Fruit fly (Drosophila melanogaster) whole organism, embryonic: ENCODE results near the gene Cpsf5.

Experiments used
- B-H2 ChIP-seq: fragments of 200-800 bp; sonication (Bioruptor generic); optimal IDR thresholded peaks from 2 replicates; lab custom pipeline; 2018; ENCODE audit warnings: missing biosample characterization, mild to moderate bottlenecking, missing genetic modification characterization
- BtbVII ChIP-seq: fragments of 200-800 bp; sonication (Bioruptor generic); optimal IDR thresholded peaks from 3 replicates; lab custom pipeline; 2017; ENCODE audit warnings: missing biosample characterization, mild to moderate bottlenecking, missing genetic modification characterization
- CG10543 ChIP-seq: fragments of 200-800 bp; sonication (Bioruptor generic); optimal IDR thresholded peaks from 3 replicates; lab custom pipeline; 2017; ENCODE audit warnings: missing biosample characterization, mild to moderate bottlenecking, missing genetic modification characterization, moderate library complexity
- CG11085 ChIP-seq: fragments of 200-800 bp; sonication (Bioruptor generic); IDR thresholded peaks from 2 replicates; pipeline ENCODE4 v1.3.6; 2022; ENCODE audit warnings: missing biosample characterization, missing genetic modification characterization
- CG11398 ChIP-seq: fragments of 200-800 bp; sonication (Bioruptor generic); optimal IDR thresholded peaks from 2 replicates; lab custom pipeline; 2016; ENCODE audit warnings: missing biosample characterization, missing genetic modification characterization
- CG12942 ChIP-seq: fragments of 200-800 bp; sonication (Bioruptor generic); optimal IDR thresholded peaks from 3 replicates; lab custom pipeline; 2016; ENCODE audit warnings: missing biosample characterization, missing genetic modification characterization
- CG13424 ChIP-seq: fragments of 200-800 bp; sonication (Bioruptor generic); optimal IDR thresholded peaks from 2 replicates; lab custom pipeline; 2019; ENCODE audit warnings: missing biosample characterization, mild to moderate bottlenecking, missing genetic modification characterization, moderate library complexity
- CG14667 ChIP-seq: fragments of 200-800 bp; sonication (Bioruptor generic); IDR thresholded peaks from 2 replicates; pipeline ENCODE4 v1.3.6; 2022; ENCODE audit warnings: missing biosample characterization, missing genetic modification characterization
- CG14965 ChIP-seq: fragments of 200-800 bp; sonication (Bioruptor generic); optimal IDR thresholded peaks from 2 replicates; lab custom pipeline; 2016; ENCODE audit warnings: missing biosample characterization, missing genetic modification characterization, borderline replicate concordance
- CG15479 ChIP-seq: fragments of 200-800 bp; sonication (Bioruptor generic); optimal IDR thresholded peaks from 3 replicates; lab custom pipeline; 2019; ENCODE audit warnings: missing biosample characterization, mild to moderate bottlenecking, missing genetic modification characterization, moderate library complexity
- CG17802 ChIP-seq: fragments of 200-800 bp; sonication (Bioruptor generic); optimal IDR thresholded peaks from 2 replicates; lab custom pipeline; 2018; ENCODE audit warnings: missing biosample characterization, mild to moderate bottlenecking, missing genetic modification characterization, moderate library complexity
- CG18764 ChIP-seq: fragments of 200-800 bp; sonication (Bioruptor generic); optimal IDR thresholded peaks from 3 replicates; lab custom pipeline; 2016; ENCODE audit warnings: missing biosample characterization, missing genetic modification characterization
- CG31224 ChIP-seq: fragments of 200-800 bp; sonication (Bioruptor generic); IDR thresholded peaks from 2 replicates; pipeline ENCODE4 v1.3.6; 2022; ENCODE audit warnings: missing biosample characterization, missing genetic modification characterization
- CG3407 ChIP-seq: fragments of 200-800 bp; sonication (Bioruptor generic); optimal IDR thresholded peaks from 2 replicates; lab custom pipeline; 2018; ENCODE audit warnings: missing biosample characterization, mild to moderate bottlenecking, missing genetic modification characterization
- CG3726 ChIP-seq: fragments of 200-800 bp; sonication (Bioruptor generic); IDR thresholded peaks from 3 replicates; pipeline ENCODE4, ENCODE4 v1.3.6; 2022; ENCODE audit warnings: missing biosample characterization, missing genetic modification characterization
- CG3838 ChIP-seq: fragments of 200-800 bp; sonication (Bioruptor generic); optimal IDR thresholded peaks from 3 replicates; lab custom pipeline; 2016; ENCODE audit warnings: missing biosample characterization, missing genetic modification characterization
- CG3995 ChIP-seq: fragments of 200-800 bp; sonication (Bioruptor generic); optimal IDR thresholded peaks from 3 replicates; lab custom pipeline; 2016; ENCODE audit warnings: missing biosample characterization, missing genetic modification characterization
- CG5953 ChIP-seq: fragments of 200-800 bp; sonication (Bioruptor generic); IDR thresholded peaks from 2 replicates; pipeline ENCODE4 v1.3.6; 2022; ENCODE audit warnings: missing biosample characterization, missing genetic modification characterization
- CG6254 ChIP-seq: fragments of 200-800 bp; sonication (Bioruptor generic); optimal IDR thresholded peaks from 3 replicates; lab custom pipeline; 2017; ENCODE audit warnings: mild to moderate bottlenecking, missing biosample characterization, missing genetic modification reagents, missing genetic modification characterization
- CG6765 ChIP-seq: fragments of 200-800 bp; sonication (Bioruptor generic); optimal IDR thresholded peaks from 3 replicates; lab custom pipeline; 2017; ENCODE audit warnings: missing biosample characterization, mild to moderate bottlenecking, missing genetic modification characterization
- CG8089 ChIP-seq: fragments of 200-800 bp; sonication (Bioruptor generic); optimal IDR thresholded peaks from 3 replicates; lab custom pipeline; 2016; ENCODE audit warnings: missing biosample characterization, missing genetic modification characterization
- CG9727 ChIP-seq: fragments of 200-800 bp; sonication (Bioruptor generic); optimal IDR thresholded peaks from 3 replicates; lab custom pipeline; 2017; ENCODE audit warnings: missing biosample characterization, mild to moderate bottlenecking, missing genetic modification characterization
- CG9817 ChIP-seq: fragments of 200-800 bp; sonication (Bioruptor generic); optimal IDR thresholded peaks from 2 replicates; lab custom pipeline; 2018; ENCODE audit warnings: missing biosample characterization, mild to moderate bottlenecking, missing genetic modification characterization, moderate library complexity
- Deaf1 ChIP-seq: fragments of 200-800 bp; optimal IDR thresholded peaks from 3 replicates; lab custom pipeline; 2019; ENCODE audit warnings: missing biosample characterization, mild to moderate bottlenecking, missing genetic modification characterization, moderate library complexity
- Dp ChIP-seq: fragments of 200-800 bp; sonication (Bioruptor generic); optimal IDR thresholded peaks from 2 replicates; lab custom pipeline; 2018; ENCODE audit warnings: missing biosample characterization, mild to moderate bottlenecking, missing genetic modification characterization, moderate library complexity
- E2f1 ChIP-seq: fragments of 200-800 bp; sonication (Bioruptor generic); IDR thresholded peaks from 2 replicates; pipeline ENCODE4 v1.3.6; 2022; ENCODE audit warnings: missing biosample characterization, missing genetic modification characterization
- E2f2 ChIP-seq: fragments of 200-800 bp; sonication (Bioruptor generic); IDR thresholded peaks from 2 replicates; pipeline ENCODE4 v1.3.6; 2022; ENCODE audit warnings: missing biosample characterization, missing genetic modification characterization
- ERR ChIP-seq: fragments of 200-800 bp; sonication (Bioruptor generic); optimal IDR thresholded peaks from 2 replicates; lab custom pipeline; 2016; ENCODE audit warnings: missing biosample characterization, missing genetic modification characterization
- Ets97D ChIP-seq: fragments of 200-800 bp; sonication (Bioruptor generic); optimal IDR thresholded peaks from 3 replicates; lab custom pipeline; 2016; ENCODE audit warnings: missing biosample characterization, missing genetic modification characterization
- HHEX ChIP-seq: fragments of 200-800 bp; sonication (Bioruptor generic); optimal IDR thresholded peaks from 3 replicates; lab custom pipeline; 2017; ENCODE audit warnings: missing biosample characterization, mild to moderate bottlenecking, missing genetic modification characterization, missing genetic modification reagents
- MESR4 ChIP-seq: fragments of 200-800 bp; sonication (Bioruptor generic); optimal IDR thresholded peaks from 2 replicates; lab custom pipeline; 2018; ENCODE audit warnings: missing biosample characterization, mild to moderate bottlenecking, missing genetic modification characterization, moderate library complexity
- Mad ChIP-seq: fragments of 200-800 bp; sonication (Bioruptor generic); optimal IDR thresholded peaks from 2 replicates; lab custom pipeline; 2016; ENCODE audit warnings: missing biosample characterization, missing genetic modification characterization
- Myb ChIP-seq: fragments of 200-800 bp; sonication (Bioruptor generic); optimal IDR thresholded peaks from 2 replicates; lab custom pipeline; 2016; ENCODE audit warnings: missing biosample characterization, missing genetic modification characterization
- NK7.1 ChIP-seq: fragments of 200-800 bp; sonication (Bioruptor generic); optimal IDR thresholded peaks from 3 replicates; lab custom pipeline; 2016; ENCODE audit warnings: missing biosample characterization, missing genetic modification characterization
- Pdp1 ChIP-seq, 2 experiments: fragments of 200-800 bp; sonication (Bioruptor generic); optimal IDR thresholded peaks; 3 replicates each; lab custom pipeline; 2016; ENCODE audit warnings: missing biosample characterization in 2 of 2, missing genetic modification characterization in 2 of 2, mild to moderate bottlenecking in 1 of 2, moderate library complexity in 1 of 2
- Ptx1 ChIP-seq: fragments of 200-800 bp; sonication (Bioruptor generic); IDR thresholded peaks from 2 replicates; pipeline ENCODE4 v1.3.6; 2022; ENCODE audit warnings: missing biosample characterization, missing genetic modification characterization
- Sox102F ChIP-seq: fragments of 200-800 bp; sonication (Bioruptor generic); optimal IDR thresholded peaks from 2 replicates; lab custom pipeline; 2018; ENCODE audit warnings: missing biosample characterization, mild to moderate bottlenecking, missing genetic modification characterization, moderate library complexity
- Sry-δ ChIP-seq: fragments of 200-800 bp; sonication (Bioruptor generic); optimal IDR thresholded peaks from 2 replicates; lab custom pipeline; 2016; ENCODE audit warnings: missing biosample characterization, missing genetic modification characterization
- cwo ChIP-seq: fragments of 200-800 bp; sonication (Bioruptor generic); optimal IDR thresholded peaks from 3 replicates; lab custom pipeline; 2017; ENCODE audit warnings: missing biosample characterization, missing genetic modification characterization, mild to moderate bottlenecking, moderate library complexity, missing genetic modification reagents
- dmrt99B ChIP-seq: fragments of 200-800 bp; sonication (Bioruptor generic); optimal IDR thresholded peaks from 2 replicates; lab custom pipeline; 2018; ENCODE audit warnings: missing biosample characterization, mild to moderate bottlenecking, missing genetic modification characterization, moderate library complexity
- fd64A ChIP-seq: fragments of 200-800 bp; sonication (Bioruptor generic); optimal IDR thresholded peaks from 3 replicates; lab custom pipeline; 2018; ENCODE audit warnings: missing biosample characterization, mild to moderate bottlenecking, missing genetic modification characterization
- gro ChIP-seq: fragments of 200-800 bp; sonication (Bioruptor generic); optimal IDR thresholded peaks from 2 replicates; lab custom pipeline; 2016; ENCODE audit warnings: missing biosample characterization, missing genetic modification characterization
- kah ChIP-seq: fragments of 200-800 bp; sonication (Bioruptor generic); optimal IDR thresholded peaks from 2 replicates; lab custom pipeline; 2018; ENCODE audit warnings: missing biosample characterization, mild to moderate bottlenecking, missing genetic modification characterization
- kay ChIP-seq: fragments of 200-800 bp; sonication (Bioruptor generic); optimal IDR thresholded peaks from 2 replicates; lab custom pipeline; 2016; ENCODE audit warnings: missing biosample characterization, missing genetic modification characterization
- odd ChIP-seq: fragments of 200-800 bp; sonication (Bioruptor generic); optimal IDR thresholded peaks from 2 replicates; lab custom pipeline; 2017; ENCODE audit warnings: missing biosample characterization, mild to moderate bottlenecking, missing genetic modification characterization
- pho ChIP-seq: fragments of 200-800 bp; sonication (Bioruptor generic); optimal IDR thresholded peaks from 2 replicates; lab custom pipeline; 2016; ENCODE audit warnings: missing biosample characterization, missing genetic modification characterization
- sug ChIP-seq: fragments of 200-800 bp; optimal IDR thresholded peaks from 2 replicates; lab custom pipeline; 2019; ENCODE audit warnings: missing biosample characterization, mild to moderate bottlenecking, missing genetic modification characterization, moderate library complexity
- toy ChIP-seq: fragments of 200-800 bp; sonication (Bioruptor generic); IDR thresholded peaks from 2 replicates; pipeline ENCODE4 v1.3.6; 2022; ENCODE audit warnings: missing biosample characterization, missing genetic modification characterization
- trh ChIP-seq: fragments of 200-800 bp; sonication (Bioruptor generic); optimal IDR thresholded peaks from 2 replicates; lab custom pipeline; 2016; ENCODE audit warnings: missing biosample characterization, missing genetic modification characterization
- vfl ChIP-seq: fragments of 200-800 bp; sonication (Bioruptor generic); optimal IDR thresholded peaks from 2 replicates; lab custom pipeline; 2016; ENCODE audit warnings: missing biosample characterization, missing genetic modification characterization
- wdn ChIP-seq: fragments of 200-800 bp; sonication (Bioruptor generic); IDR thresholded peaks from 2 replicates; pipeline ENCODE4 v1.3.6; 2022; ENCODE audit warnings: missing biosample characterization, missing genetic modification characterization

Cpsf5 gene

dm6 chr3L:9397156-9397555, 13.7 kb upstream of the Cpsf5 start (continued):
- peak; percentile 12 for TF ChIP-seq kay
- TF ChIP-seq CG3726 (GFP tag; lab: Robert Waterston, UW): peak; percentile 5; the same call in 1 of the 3 replicates
- no peak for TF ChIP-seq CG17802 (tag; lab: Kevin White, UChicago)
- peak; percentile 12 for TF ChIP-seq CG15479 (GFP tag; lab: Kevin White, UChicago)
- peak; percentile 43 for TF ChIP-seq pho (GFP tag; lab: Kevin White, UChicago)
- 0 out of 2 replicates have a peak, but pooled peaks have one; percentile 5 for TF ChIP-seq E2f2 (GFP tag; lab: Robert Waterston, UW)
- TF ChIP-seq fd64A (GFP tag; lab: Kevin White, UChicago): peak; percentile 82
- no peak for TF ChIP-seq Mad (GFP tag; lab: Kevin White, UChicago)
- TF ChIP-seq BtbVII (GFP tag; lab: Kevin White, UChicago): peak; percentile 91
- 0 out of 2 replicates have a peak, but pooled peaks have one; percentile 38 for TF ChIP-seq CG5953 (GFP tag; lab: Robert Waterston, UW)
- no peak for TF ChIP-seq CG3838
- no peak for TF ChIP-seq CG14667 (GFP tag; lab: Robert Waterston, UW)
- peak; percentile 49; the same call in 1 of the 2 replicates for TF ChIP-seq toy (GFP tag; lab: Robert Waterston, UW)
- no peak for TF ChIP-seq CG11085 (GFP tag; lab: Robert Waterston, UW)
- peak; percentile 47 for TF ChIP-seq CG3995
- TF ChIP-seq CG6765: peak; percentile 89
- TF ChIP-seq MESR4 (GFP tag; lab: Kevin White, UChicago): no peak
- peak; percentile 19 for TF ChIP-seq vfl
- peak; percentile 69 for TF ChIP-seq CG9727 (GFP tag; lab: Kevin White, UChicago)
- no peak for TF ChIP-seq trh (GFP tag; lab: Kevin White, UChicago)
- TF ChIP-seq kah (GFP tag; lab: Kevin White, UChicago): peak; percentile 68
- TF ChIP-seq Myb: peak; percentile 25
- TF ChIP-seq ERR (GFP tag; lab: Kevin White, UChicago): peak; percentile 49
- peak; percentile 48 for TF ChIP-seq CG18764 (GFP tag; lab: Kevin White, UChicago)
- TF ChIP-seq CG13424 (tag; lab: Kevin White, UChicago): peak; percentile 39
- no peak for TF ChIP-seq CG31224
- TF ChIP-seq Sox102F (GFP tag; lab: Kevin White, UChicago): peak; percentile 1
- TF ChIP-seq CG9817 (tag; lab: Kevin White, UChicago): peak; percentile 35
- TF ChIP-seq CG14965: peak; percentile 42
- peak; percentile 34 for TF ChIP-seq CG6254 (GFP tag; lab: Kevin White, UChicago)
- no peak for TF ChIP-seq CG8089 (GFP tag; lab: Kevin White, UChicago)
- peak; percentile 2 for TF ChIP-seq Deaf1 (tag; lab: Kevin White, UChicago)
- peak; percentile 65 for TF ChIP-seq B-H2 (GFP tag; lab: Kevin White, UChicago)
- TF ChIP-seq Ets97D (GFP tag; lab: Kevin White, UChicago): no peak
- TF ChIP-seq odd (GFP tag; lab: Kevin White, UChicago): peak; percentile 47
- TF ChIP-seq sug (tag; lab: Kevin White, UChicago): peak; percentile 68
- peak; percentile 55 for TF ChIP-seq dmrt99B
- peak; percentile 25 for TF ChIP-seq CG10543 (GFP tag; lab: Kevin White, UChicago)
- peak; percentile 89 for TF ChIP-seq HHEX (GFP tag; lab: Kevin White, UChicago)
- peak; percentile 28 for TF ChIP-seq Sry-δ (GFP tag; lab: Kevin White, UChicago)
- 0 out of 2 replicates have a peak, but pooled peaks have one; percentile 28 for TF ChIP-seq wdn
- TF ChIP-seq CG11398: peak; percentile 41
- TF ChIP-seq NK7.1: peak; percentile 75
- peak; percentile 44 for TF ChIP-seq CG3407 (GFP tag; lab: Kevin White, UChicago)
- peak; percentile 17 to 24 for TF ChIP-seq Pdp1 (GFP tag; optimal IDR thresholded peaks at IDR 0.05; lab: Kevin White, UChicago)
- TF ChIP-seq E2f1 (GFP tag; lab: Robert Waterston, UW): peak; percentile 24; the same call in 1 of the 2 replicates
- peak; percentile 94 for TF ChIP-seq gro (GFP tag; lab: Kevin White, UChicago)
- TF ChIP-seq Dp (GFP tag; lab: Kevin White, UChicago): no peak
- TF ChIP-seq cwo (GFP tag; lab: Kevin White, UChicago): peak; percentile 84
- peak; percentile 16 for TF ChIP-seq CG12942 (GFP tag; lab: Kevin White, UChicago)
- TF ChIP-seq Ptx1 (GFP tag; lab: Robert Waterston, UW): peak; percentile 26; the same call in 1 of the 2 replicates
